Fruit fly (Drosophila melanogaster) whole organism, adult: Measurements from ENCODE around the gene GluRIA.

ENCODE experiments used
- CG11617 ChIP-seq: fragments of 200-800 bp; sonication (Bioruptor generic); optimal IDR thresholded peaks from 2 replicates; lab custom pipeline; 2017; ENCODE audit warnings: mild to moderate bottlenecking, missing biosample characterization, missing genetic modification reagents, missing genetic modification characterization
- CG12768 ChIP-seq: fragments of 200-800 bp; sonication (Bioruptor generic); optimal IDR thresholded peaks from 2 replicates; lab custom pipeline; 2017; ENCODE audit warnings: missing biosample characterization, missing genetic modification characterization, mild to moderate bottlenecking, moderate library complexity, missing genetic modification reagents
- CG14711 ChIP-seq: fragments of 200-800 bp; sonication (Bioruptor generic); optimal IDR thresholded peaks from 2 replicates; lab custom pipeline; 2018; ENCODE audit warnings: missing biosample characterization, mild to moderate bottlenecking, missing genetic modification characterization, moderate library complexity
- CG1620 ChIP-seq: fragments of 200-800 bp; sonication (Bioruptor generic); optimal IDR thresholded peaks from 2 replicates; lab custom pipeline; 2016; ENCODE audit warnings: missing biosample characterization, missing genetic modification characterization
- CG33017 ChIP-seq: fragments of 200-800 bp; sonication (Bioruptor generic); optimal IDR thresholded peaks from 2 replicates; lab custom pipeline; 2018; ENCODE audit warnings: missing biosample characterization, mild to moderate bottlenecking, missing genetic modification characterization, moderate library complexity
- CG5204 ChIP-seq: fragments of 200-800 bp; sonication (Bioruptor generic); optimal IDR thresholded peaks from 2 replicates; lab custom pipeline; 2016; ENCODE audit warnings: missing biosample characterization, missing genetic modification characterization
- CG7045 ChIP-seq: fragments of 200-800 bp; sonication (Bioruptor generic); optimal IDR thresholded peaks from 2 replicates; lab custom pipeline; 2017; ENCODE audit warnings: missing biosample characterization, mild to moderate bottlenecking, missing genetic modification characterization
- CG7101 ChIP-seq: fragments of 200-800 bp; sonication (Bioruptor generic); optimal IDR thresholded peaks from 2 replicates; lab custom pipeline; 2018; ENCODE audit warnings: missing biosample characterization, mild to moderate bottlenecking, missing genetic modification characterization, moderate library complexity
- Clk ChIP-seq: fragments of 200-800 bp; sonication (Bioruptor generic); optimal IDR thresholded peaks from 2 replicates; lab custom pipeline; 2017; ENCODE audit warnings: missing biosample characterization, missing genetic modification characterization
- Crg-1 ChIP-seq: fragments of 200-800 bp; sonication (Bioruptor generic); optimal IDR thresholded peaks from 2 replicates; lab custom pipeline; 2016; ENCODE audit warnings: missing biosample characterization, missing genetic modification characterization
- Hr96 ChIP-seq: fragments of 200-800 bp; sonication (Bioruptor generic); optimal IDR thresholded peaks from 2 replicates; lab custom pipeline; 2016; ENCODE audit warnings: missing biosample characterization, missing genetic modification characterization
- Mnt ChIP-seq: fragments of 200-800 bp; sonication (Bioruptor generic); optimal IDR thresholded peaks from 2 replicates; lab custom pipeline; 2016; ENCODE audit warnings: missing biosample characterization, mild to moderate bottlenecking, missing genetic modification characterization
- bab1 ChIP-seq: fragments of 200-800 bp; sonication (Bioruptor generic); optimal IDR thresholded peaks from 3 replicates; lab custom pipeline; 2019; ENCODE audit warnings: missing biosample characterization, mild to moderate bottlenecking, missing genetic modification characterization, moderate library complexity
- cic ChIP-seq: fragments of 200-800 bp; sonication (Bioruptor generic); optimal IDR thresholded peaks from 2 replicates; lab custom pipeline; 2017; ENCODE audit warnings: missing biosample characterization, mild to moderate bottlenecking, missing genetic modification characterization, moderate library complexity
- cnc ChIP-seq, 2 experiments: fragments of >200 bp; optimal IDR thresholded peaks; 2 replicates each; lab custom pipeline; 2017
- kay ChIP-seq: fragments of 200-800 bp; sonication (Bioruptor generic); peaks from one replicate; lab custom pipeline; 2016; ENCODE audit warnings: missing biosample characterization, missing genetic modification characterization, borderline replicate concordance
- ovo ChIP-seq: fragments of 200-800 bp; sonication (Bioruptor generic); optimal IDR thresholded peaks from 2 replicates; lab custom pipeline; 2016; ENCODE audit warnings: missing biosample characterization, missing genetic modification characterization
- pad ChIP-seq: fragments of 200-800 bp; sonication (Bioruptor generic); optimal IDR thresholded peaks from 3 replicates; lab custom pipeline; 2017; ENCODE audit warnings: missing biosample characterization, missing genetic modification characterization, mild to moderate bottlenecking, moderate library complexity, missing genetic modification reagents
- tj ChIP-seq: fragments of 200-800 bp; sonication (Bioruptor generic); optimal IDR thresholded peaks from 3 replicates; lab custom pipeline; 2017; ENCODE audit warnings: missing biosample characterization, mild to moderate bottlenecking, missing genetic modification characterization, moderate library complexity
- toe ChIP-seq: fragments of 200-800 bp; sonication (Bioruptor generic); optimal IDR thresholded peaks from 2 replicates; lab custom pipeline; 2016; ENCODE audit warnings: missing biosample characterization, missing genetic modification characterization

Gene GluRIA

dm6 chr3L:6623669-6624204 lies at the start of gene GluRIA:
TSS of gene GluRIA (plus strand) at chr3L:6624032.
- TF ChIP-seq pad (GFP tag; lab: Kevin White, UChicago) (no peak), CG12768 (GFP tag; lab: Kevin White, UChicago) (no peak), Hr96 (no peak), CG1620 (no peak), CG11617 (GFP tag; lab: Kevin White, UChicago) (no peak), CG7101 (no peak), toe (GFP tag; lab: Kevin White, UChicago) (no peak), CG5204 (GFP tag; lab: Kevin White, UChicago) (no peak), ovo (GFP tag; lab: Kevin White, UChicago) (no peak), CG7045 (GFP tag; lab: Kevin White, UChicago) (no peak), CG14711 (tag; lab: Kevin White, UChicago) (no peak), cnc (optimal IDR thresholded peaks at IDR 0.05; lab: Kevin White, UChicago) (no peak), Clk (no peak), Crg-1 (no peak)

dm6 chr3L:6576709-6577108 lies 47.1 kb upstream of the GluRIA start:
- no peak for TF ChIP-seq CG11617 (GFP tag; lab: Kevin White, UChicago)
- no peak for TF ChIP-seq Hr96
- TF ChIP-seq CG5204 (GFP tag; lab: Kevin White, UChicago), result no peak

- TF ChIP-seq kay (GFP tag; lab: Kevin White, UChicago), result no peak
- TF ChIP-seq ovo (GFP tag; lab: Kevin White, UChicago), result no peak
- TF ChIP-seq toe (GFP tag; lab: Kevin White, UChicago), result no peak
- TF ChIP-seq cnc (optimal IDR thresholded peaks at IDR 0.05; lab: Kevin White, UChicago), result no peak
- TF ChIP-seq CG11617 (GFP tag; lab: Kevin White, UChicago), result no peak
- no peak for TF ChIP-seq CG7101
- TF ChIP-seq Hr96, result no peak
- TF ChIP-seq Crg-1, result no peak
- no peak for TF ChIP-seq CG33017 (tag; lab: Kevin White, UChicago)
- no peak for TF ChIP-seq bab1
- no peak for TF ChIP-seq CG12768 (GFP tag; lab: Kevin White, UChicago)
- TF ChIP-seq CG7045 (GFP tag; lab: Kevin White, UChicago), result no peak
- no peak for TF ChIP-seq pad (GFP tag; lab: Kevin White, UChicago)
- no peak for TF ChIP-seq CG1620
- TF ChIP-seq CG14711 (tag; lab: Kevin White, UChicago), result no peak
Measured at dm6 chr3L:6577313-6577852, 46.4 kb upstream of the GluRIA start.

dm6 chr3L:6589429-6590062 lies 34.3 kb upstream of the GluRIA start, which contains the start of gene jv:
TSS of gene jv (minus strand) at chr3L:6589479.
- TF ChIP-seq CG5204 (GFP tag; lab: Kevin White, UChicago), result no peak
- no peak for TF ChIP-seq bab1
- TF ChIP-seq CG7101, result no peak
- TF ChIP-seq CG33017 (tag; lab: Kevin White, UChicago), result no peak
- TF ChIP-seq CG11617 (GFP tag; lab: Kevin White, UChicago), result no peak
- no peak for TF ChIP-seq Clk
- no peak for TF ChIP-seq pad (GFP tag; lab: Kevin White, UChicago)
- no peak for TF ChIP-seq tj
- no peak for TF ChIP-seq Crg-1
- no peak for TF ChIP-seq cic (GFP tag; lab: Kevin White, UChicago)
- TF ChIP-seq ovo (GFP tag; lab: Kevin White, UChicago), result no peak
- TF ChIP-seq CG12768 (GFP tag; lab: Kevin White, UChicago), result no peak

dm6 chr3L:6603266-6603734 lies 20.5 kb upstream of the GluRIA start, which contains the start of the genes ndl and Rexo5:
TSS of gene ndl (minus strand) at chr3L:6603366.
TSS of gene Rexo5 (plus strand) at chr3L:6603684.
- TF ChIP-seq pad (GFP tag; lab: Kevin White, UChicago), result no peak
- TF ChIP-seq kay (GFP tag; lab: Kevin White, UChicago), result no peak
- TF ChIP-seq Hr96, result no peak
- TF ChIP-seq bab1, result peak; percentile 12
- TF ChIP-seq tj, result peak; percentile 85

- TF ChIP-seq Mnt (GFP tag; lab: Kevin White, UChicago), result peak; percentile 98
- peak; percentile 59 for TF ChIP-seq bab1
- peak; percentile 23 for TF ChIP-seq Crg-1
- TF ChIP-seq pad (GFP tag; lab: Kevin White, UChicago), result peak; percentile 25
- TF ChIP-seq CG12768 (GFP tag; lab: Kevin White, UChicago), result no peak
- TF ChIP-seq Clk, result no peak
- no peak for TF ChIP-seq toe (GFP tag; lab: Kevin White, UChicago)
- no peak for TF ChIP-seq CG11617 (GFP tag; lab: Kevin White, UChicago)
- peak; percentile 87 for TF ChIP-seq ovo (GFP tag; lab: Kevin White, UChicago)
- peak; percentile 12 for TF ChIP-seq tj
- TF ChIP-seq CG7045 (GFP tag; lab: Kevin White, UChicago), result no peak
Measured at dm6 chr3L:6605925-6606324, 17.9 kb upstream of the GluRIA start, which contains the start of gene zpg. TSS of gene zpg (minus strand) at chr3L:6606032.
